Worm (Caenorhabditis elegans): Measurements from ENCODE around the gene T03F6.4.

ce11 chrIII:13350964-13351363 is 35.0 kb upstream of the T03F6.4 start:
- TF ChIP-seq nfya-1 (tag; optimal IDR thresholded peaks at IDR 0.05; ENCODE audit: borderline replicate concordance, insufficient read depth) (no peak), snpc-4 (GFP tag; optimal IDR thresholded peaks at IDR 0.05) (no peak), snpc-4 (tag; optimal IDR thresholded peaks at IDR 0.05) (no peak)

All from whole organism, young adult.